Worm (Caenorhabditis elegans): ENCODE data around the gene prk-2.

DNA sequence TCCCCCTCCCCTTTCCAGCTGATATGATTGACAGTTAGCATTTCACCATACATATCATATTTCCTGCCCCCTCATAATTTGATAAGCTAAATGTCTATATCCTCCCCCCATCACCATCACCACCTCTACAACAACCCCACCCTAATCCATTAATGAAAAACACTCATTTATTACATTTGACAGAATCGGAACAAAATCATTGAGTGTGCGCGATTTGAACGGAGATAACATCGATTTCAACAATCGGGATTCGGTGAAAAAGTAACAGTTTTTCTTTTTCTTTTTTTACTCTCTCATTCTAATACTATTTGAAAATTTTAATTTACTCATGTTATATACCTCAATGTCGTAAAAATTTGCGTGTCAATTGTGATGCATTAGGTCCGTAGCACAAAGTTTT is 24.2 kb downstream of the prk-2 start:
- TF ChIP-seq ama-1 (optimal IDR thresholded peaks at IDR 0.05) (no peak), flt-1 (GFP tag; IDR thresholded peaks at IDR 0.05) (no peak), B0310.2 (tag; optimal IDR thresholded peaks at IDR 0.05) (no peak), F13C5.2 (tag; optimal IDR thresholded peaks at IDR 0.05) (no peak), hmg-4 (GFP tag; optimal IDR thresholded peaks at IDR 0.05) (no peak)

Data from whole organism, early embryonic.